Worm (Caenorhabditis elegans): ENCODE data around the gene kat-1.

The kat-1 gene

DNA sequence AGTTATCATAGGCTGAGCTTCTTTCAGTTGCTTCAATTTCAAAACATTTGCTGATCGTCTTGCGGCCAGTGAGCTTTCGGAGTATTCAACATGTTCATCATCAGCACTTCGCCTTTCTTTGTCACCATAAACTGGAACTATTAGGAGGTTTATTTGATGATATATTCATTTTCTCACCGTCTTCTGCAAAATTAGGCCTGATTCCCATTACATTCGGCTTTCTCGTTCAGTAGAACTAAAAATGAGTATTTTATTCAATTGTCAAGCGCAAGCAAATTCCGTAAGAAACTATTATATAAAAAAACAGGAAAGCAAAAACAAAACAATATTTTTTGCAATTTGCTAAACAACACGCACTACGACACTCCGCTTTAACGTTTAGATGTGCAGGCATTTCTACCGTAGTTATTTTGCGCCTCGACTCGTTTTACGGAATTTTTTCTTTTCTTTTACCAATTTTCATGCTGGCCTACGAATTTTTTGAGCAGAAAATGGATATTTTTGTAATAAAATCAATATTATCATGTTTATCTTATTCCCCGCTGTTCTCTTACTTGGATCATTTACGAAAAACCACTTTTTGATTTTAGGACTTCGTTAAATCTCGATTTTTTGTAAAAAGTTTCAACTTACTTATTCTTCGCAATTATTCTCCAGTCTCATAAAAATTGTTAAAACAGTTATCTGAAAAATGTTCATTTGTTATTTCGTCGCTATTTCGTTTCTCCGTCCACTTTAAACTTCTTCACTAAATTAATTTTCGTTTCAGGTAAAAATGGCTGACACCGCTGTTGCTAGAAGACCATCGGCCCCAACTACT lies 31.4 kb downstream of the kat-1 start, which contains the start of the genes farl-11 and rpl-33 (continued):
- TF ChIP-seq ceh-82 (tag; optimal IDR thresholded peaks at IDR 0.05): peak; percentile 77 to 92 (median 80)
- TF ChIP-seq hlh-4 (tag; optimal IDR thresholded peaks at IDR 0.05): no peak
- peak; percentile 95 for TF ChIP-seq C16A3.4 (tag; optimal IDR thresholded peaks at IDR 0.05)
- TF ChIP-seq dpl-1 (GFP tag; optimal IDR thresholded peaks at IDR 0.05): peak; percentile 75 to 83 (median 81)
- no peak for TF ChIP-seq egl-27 (tag; optimal IDR thresholded peaks at IDR 0.05)
- TF ChIP-seq Y116A8C.19 (tag; optimal IDR thresholded peaks at IDR 0.05; ENCODE audit: borderline replicate concordance): no peak
- peak; percentile 15 for TF ChIP-seq elt-2 (tag; optimal IDR thresholded peaks at IDR 0.05)
- peak; percentile 86 for TF ChIP-seq nhr-20 (tag; optimal IDR thresholded peaks at IDR 0.05)
- TF ChIP-seq alr-1 (tag; optimal IDR thresholded peaks at IDR 0.05; ENCODE audit: borderline replicate concordance): no peak
- TF ChIP-seq mep-1 (tag; optimal IDR thresholded peaks at IDR 0.05): peak; percentile 96
- TF ChIP-seq nhr-47 (tag; optimal IDR thresholded peaks at IDR 0.05): peak; percentile 83
- peak; percentile 77 for TF ChIP-seq nhr-19 (GFP tag; conservative IDR thresholded peaks at IDR 0.05)
- no peak for TF ChIP-seq ceh-63 (GFP tag; optimal IDR thresholded peaks at IDR 0.05)
- no peak for TF ChIP-seq nhr-84 (tag; optimal IDR thresholded peaks at IDR 0.05)
- TF ChIP-seq hlh-17 (GFP tag; optimal IDR thresholded peaks at IDR 0.05; ENCODE audit: borderline replicate concordance): no peak
- peak; percentile 98 to 100 for TF ChIP-seq lsy-2 (tag; optimal IDR thresholded peaks at IDR 0.05)
- TF ChIP-seq lin-35 (GFP tag; optimal IDR thresholded peaks at IDR 0.05): peak; percentile 83 to 93
- TF ChIP-seq snpc-4 (tag; optimal IDR thresholded peaks at IDR 0.05): peak; percentile 73
- TF ChIP-seq lin-15B (tag; optimal IDR thresholded peaks at IDR 0.05): peak; percentile 98
- no peak for TF ChIP-seq zip-4 (GFP tag; optimal IDR thresholded peaks at IDR 0.05)
- TF ChIP-seq skn-1 (tag; optimal IDR thresholded peaks at IDR 0.05): peak; percentile 93
- TF ChIP-seq grh-1 (GFP tag; IDR thresholded peaks at IDR 0.05): peak; percentile 53; the same call in 1 of the 2 replicates
- peak; percentile 90 for TF ChIP-seq nhr-85 (tag)
- peak; percentile 79 for TF ChIP-seq lin-13 (GFP tag; optimal IDR thresholded peaks at IDR 0.05)
- peak in 1 of 2 experiments; percentile 65 for TF ChIP-seq mdl-1 (tag; optimal IDR thresholded peaks at IDR 0.05)
- TF ChIP-seq dsc-1 (tag; optimal IDR thresholded peaks at IDR 0.05): peak; percentile 64
- peak; percentile 81 for TF ChIP-seq xbp-1 (tag; optimal IDR thresholded peaks at IDR 0.05)
- peak; percentile 80 for TF ChIP-seq nhr-77 (tag; optimal IDR thresholded peaks at IDR 0.05)
- peak; percentile 30 for TF ChIP-seq lin-39 (tag; optimal IDR thresholded peaks at IDR 0.05)
- TF ChIP-seq mab-9 (GFP tag; IDR thresholded peaks at IDR 0.05): no peak
- no peak for TF ChIP-seq unc-30 (tag; optimal IDR thresholded peaks at IDR 0.05)
- no peak for TF ChIP-seq nhr-28 (tag; optimal IDR thresholded peaks at IDR 0.05)
- peak; percentile 39 for TF ChIP-seq nhr-11 (tag; optimal IDR thresholded peaks at IDR 0.05)
- TF ChIP-seq unc-62 (GFP tag; optimal IDR thresholded peaks at IDR 0.05): no peak
- TF ChIP-seq pag-3 (tag; optimal IDR thresholded peaks at IDR 0.05; ENCODE audit: borderline replicate concordance, insufficient read depth): no peak
- peak; percentile 76 for TF ChIP-seq swsn-7 (tag; optimal IDR thresholded peaks at IDR 0.05)
- peak; percentile 34 for TF ChIP-seq pax-3 (tag; optimal IDR thresholded peaks at IDR 0.05)
- peak in 4 of 6 experiments; percentile 14 to 84 (median 61) for TF ChIP-seq elt-3 (tag; optimal IDR thresholded peaks at IDR 0.05)
- TF ChIP-seq nhr-12 (tag; optimal IDR thresholded peaks at IDR 0.05): no peak
- TF ChIP-seq pqm-1 (tag; optimal IDR thresholded peaks at IDR 0.05): no peak
- TF ChIP-seq aly-2 (tag; optimal IDR thresholded peaks at IDR 0.05): peak; percentile 77
- TF ChIP-seq unc-130 (tag; optimal IDR thresholded peaks at IDR 0.05): peak; percentile 89
- TF ChIP-seq tlp-1 (tag; optimal IDR thresholded peaks at IDR 0.05): no peak
- peak; percentile 43 for TF ChIP-seq irx-1 (tag; optimal IDR thresholded peaks at IDR 0.05)
- TF ChIP-seq blmp-1 (tag; optimal IDR thresholded peaks at IDR 0.05): peak; percentile 84
- no peak for TF ChIP-seq aha-1 (tag; optimal IDR thresholded peaks at IDR 0.05)

Measured in whole organism, L1 larva.